Worm (Caenorhabditis elegans): ENCODE data around the gene F54G2.1.
A peak's percentile ranks its signal among the peaks of the same experiment; 100 is the strongest.

The F54G2.1 gene

ce11 chrX:2598833-2599279 is 65.3 kb downstream of the F54G2.1 start (continued):
- no peak for TF ChIP-seq F10E7.11 (tag; optimal IDR thresholded peaks at IDR 0.05)
- no peak for TF ChIP-seq sptf-2 (GFP tag; optimal IDR thresholded peaks at IDR 0.05)
- no peak for TF ChIP-seq cebp-1 (GFP tag; IDR thresholded peaks at IDR 0.05)
- peak; percentile 58 for TF ChIP-seq cebp-1 (tag; optimal IDR thresholded peaks at IDR 0.05)
- no peak for TF ChIP-seq nhr-120 (GFP tag; IDR thresholded peaks at IDR 0.05)
- TF ChIP-seq lin-26 (GFP tag; IDR thresholded peaks at IDR 0.05) = 0 out of 2 replicates have a peak, but pooled peaks have one; percentile 36
- TF ChIP-seq madf-10 (tag; optimal IDR thresholded peaks at IDR 0.05) = peak; percentile 35
- TF ChIP-seq tlf-1 (GFP tag; optimal IDR thresholded peaks at IDR 0.05) = no peak
- no peak for TF ChIP-seq ceh-91 (GFP tag; IDR thresholded peaks at IDR 0.05)
- TF ChIP-seq F52B5.7 (tag; optimal IDR thresholded peaks at IDR 0.05) = no peak
- no peak for TF ChIP-seq ztf-26 (tag; optimal IDR thresholded peaks at IDR 0.05)
- TF ChIP-seq dox-1 (GFP tag; IDR thresholded peaks at IDR 0.05) = no peak
- TF ChIP-seq madf-8 (GFP tag; conservative IDR thresholded peaks at IDR 0.05) = no peak
- TF ChIP-seq madf-3 (GFP tag; IDR thresholded peaks at IDR 0.05) = no peak
- no peak for TF ChIP-seq sea-2 (GFP tag; IDR thresholded peaks at IDR 0.05)
- TF ChIP-seq him-1 (tag; optimal IDR thresholded peaks at IDR 0.05) = no peak
- no peak for TF ChIP-seq F49E8.2 (tag; optimal IDR thresholded peaks at IDR 0.05; ENCODE audit: insufficient read depth)
- no peak for TF ChIP-seq ceh-58 (GFP tag; IDR thresholded peaks at IDR 0.05)
- TF ChIP-seq athp-1 (tag; optimal IDR thresholded peaks at IDR 0.05) = no peak
- no peak for TF ChIP-seq let-607 (tag; optimal IDR thresholded peaks at IDR 0.05)
- TF ChIP-seq aptf-3 (GFP tag; IDR thresholded peaks at IDR 0.05) = no peak
- no peak for TF ChIP-seq pbrm-1 (GFP tag; IDR thresholded peaks at IDR 0.05)
- TF ChIP-seq F22D6.2 (tag; optimal IDR thresholded peaks at IDR 0.05) = no peak
- TF ChIP-seq F23B12.7 (tag; optimal IDR thresholded peaks at IDR 0.05; ENCODE audit: insufficient read depth) = no peak
- no peak for TF ChIP-seq nhr-27 (tag; optimal IDR thresholded peaks at IDR 0.05)

ce11 chrX:2596605-2597004 is 67.6 kb downstream of the F54G2.1 start:
- TF ChIP-seq efl-1 (GFP tag; optimal IDR thresholded peaks at IDR 0.05) = no peak
- no peak for TF ChIP-seq C06A6.2 (GFP tag; conservative IDR thresholded peaks at IDR 0.05)
- no peak for TF ChIP-seq nfyb-1 (GFP tag; IDR thresholded peaks at IDR 0.05)
- no peak for TF ChIP-seq mcd-1 (GFP tag; IDR thresholded peaks at IDR 0.05)
- no peak for TF ChIP-seq Y79H2A.3 (GFP tag; conservative IDR thresholded peaks at IDR 0.05)
- no peak for TF ChIP-seq hsf-1 (GFP tag; IDR thresholded peaks at IDR 0.05)
- TF ChIP-seq F10E7.11 (tag; optimal IDR thresholded peaks at IDR 0.05) = no peak
- no peak for TF ChIP-seq madf-10 (tag; optimal IDR thresholded peaks at IDR 0.05)
- no peak for TF ChIP-seq rec-8 (tag; optimal IDR thresholded peaks at IDR 0.05)
- no peak for TF ChIP-seq aptf-3 (GFP tag; IDR thresholded peaks at IDR 0.05)
- no peak for TF ChIP-seq ceh-27 (GFP tag; optimal IDR thresholded peaks at IDR 0.05)
- no peak for TF ChIP-seq ceh-100 (GFP tag; IDR thresholded peaks at IDR 0.05)
- TF ChIP-seq hlh-12 (tag; optimal IDR thresholded peaks at IDR 0.05) = no peak
- TF ChIP-seq ztf-25 (GFP tag; IDR thresholded peaks at IDR 0.05) = no peak
- TF ChIP-seq bed-1 (GFP tag; IDR thresholded peaks at IDR 0.05) = no peak
- no peak for TF ChIP-seq mes-4 (tag; optimal IDR thresholded peaks at IDR 0.05)

ce11 chrX:2595757-2596059 is 68.5 kb downstream of the F54G2.1 start:
- TF ChIP-seq attf-6 (GFP tag; IDR thresholded peaks at IDR 0.05) (no peak), B0035.1 (tag; optimal IDR thresholded peaks at IDR 0.05) (no peak), rec-8 (tag; optimal IDR thresholded peaks at IDR 0.05) (no peak), lsl-1 (GFP tag; optimal IDR thresholded peaks at IDR 0.05) (no peak), nhr-27 (tag; optimal IDR thresholded peaks at IDR 0.05) (no peak), unc-62 (GFP tag; optimal IDR thresholded peaks at IDR 0.05) (no peak), snpc-1.3 (tag; optimal IDR thresholded peaks at IDR 0.05; ENCODE audit: insufficient read depth) (no peak), chd-7 (tag; optimal IDR thresholded peaks at IDR 0.05) (no peak), fkh-3 (tag; optimal IDR thresholded peaks at IDR 0.05) (no peak), ztf-18 (tag; optimal IDR thresholded peaks at IDR 0.05) (no peak), attf-3 (GFP tag; conservative IDR thresholded peaks at IDR 0.05) (no peak), F57C9.4 (tag; optimal IDR thresholded peaks at IDR 0.05) (no peak), ztf-26 (tag; optimal IDR thresholded peaks at IDR 0.05) (no peak), ama-1 (optimal IDR thresholded peaks at IDR 0.05) (no peak), ama-1 (GFP tag; optimal IDR thresholded peaks at IDR 0.05) (no peak)
